Fruit fly (Drosophila melanogaster): ENCODE results near the gene TwdlK.

dm6 chr3R:26628624-26629023 is at the start of gene TwdlK:
- TF ChIP-seq CTCF (optimal IDR thresholded peaks at IDR 0.05) (no peak), CG8478 (optimal IDR thresholded peaks at IDR 0.05) (no peak)
